Worm (Caenorhabditis elegans) whole organism, L1 larva: ENCODE data around the gene nex-2.
A peak's percentile ranks its signal among the peaks of the same experiment; 100 is the strongest.

ENCODE experiments used
- C34B4.2 ChIP-seq: sonication (generic microtip); optimal IDR thresholded peaks from 2 replicates; lab custom pipeline; 2017; ENCODE audit warnings: mild to moderate bottlenecking, missing genetic modification characterization, missing compliant biosample characterization
- F16B12.6 ChIP-seq: fragments of 150-350 bp; optimal IDR thresholded peaks from 2 replicates; lab custom pipeline; 2014; ENCODE audit warnings: missing biosample characterization, missing genetic modification characterization
- Y116A8C.19 ChIP-seq: sonication (generic microtip); optimal IDR thresholded peaks from 2 replicates; lab custom pipeline; 2016; ENCODE audit warnings: missing compliant biosample characterization, missing genetic modification characterization, borderline replicate concordance
- aha-1 ChIP-seq: fragments of 150-350 bp; optimal IDR thresholded peaks from 2 replicates; lab custom pipeline; 2014; ENCODE audit warnings: missing biosample characterization, missing genetic modification characterization
- aly-2 ChIP-seq: fragments of 150-350 bp; optimal IDR thresholded peaks from 2 replicates; lab custom pipeline; 2014; ENCODE audit warnings: missing biosample characterization, missing genetic modification characterization
- blmp-1 ChIP-seq: fragments of 150-350 bp; optimal IDR thresholded peaks from 2 replicates; lab custom pipeline; 2014; ENCODE audit warnings: missing biosample characterization, missing genetic modification characterization
- ceh-63 ChIP-seq: fragments of 200-800 bp; sonication (Bioruptor generic); optimal IDR thresholded peaks from 2 replicates; lab custom pipeline; 2018; ENCODE audit warnings: mild to moderate bottlenecking, missing genetic modification characterization, missing compliant biosample characterization
- ceh-8 ChIP-seq: fragments of 200-800 bp; sonication (Bioruptor generic); optimal IDR thresholded peaks from 2 replicates; lab custom pipeline; 2018; ENCODE audit warnings: mild to moderate bottlenecking, missing genetic modification characterization, moderate library complexity, missing compliant biosample characterization
- ceh-88 ChIP-seq: fragments of 200-800 bp; sonication (Bioruptor generic); IDR thresholded peaks from 2 replicates; pipeline ENCODE4 v1.3.6; 2022; ENCODE audit warnings: missing genetic modification characterization, missing compliant biosample characterization
- ceh-90 ChIP-seq: sonication (generic microtip); optimal IDR thresholded peaks from 2 replicates; lab custom pipeline; 2016; ENCODE audit warnings: missing genetic modification characterization, missing compliant biosample characterization
- dsc-1 ChIP-seq: sonication (generic microtip); optimal IDR thresholded peaks from 2 replicates; lab custom pipeline; 2016; ENCODE audit warnings: mild to moderate bottlenecking, missing genetic modification characterization, missing compliant biosample characterization
- efl-1 ChIP-seq, 4 experiments: fragments of 150-350 bp; optimal IDR thresholded peaks in 3 of 4; peaks in 1 of 4; 1 replicate in 1 of 4; 2 replicates in 3 of 4; lab custom pipeline; 2014; ENCODE audit warnings: missing biosample characterization in 2 of 4, missing genetic modification characterization in 2 of 4, missing genetic modification reagents in 2 of 4
- egl-27 ChIP-seq, 2 experiments: fragments of 150-350 bp in 1 of 2; sonication (generic microtip); optimal IDR thresholded peaks; 3 replicates each; lab custom pipeline; 2017 to 2018; ENCODE audit warnings: missing biosample characterization in 2 of 2, missing genetic modification characterization in 2 of 2, missing genetic modification reagents in 2 of 2
- ets-5 ChIP-seq: fragments of 200-800 bp; sonication (Bioruptor generic); IDR thresholded peaks from 2 replicates; pipeline ENCODE4 v1.3.6; 2022; ENCODE audit warnings: missing genetic modification characterization, missing compliant biosample characterization
- fkh-10 ChIP-seq: sonication (generic microtip); optimal IDR thresholded peaks from 2 replicates; lab custom pipeline; 2017; ENCODE audit warnings: missing biosample characterization, missing genetic modification reagents, missing genetic modification characterization
- fkh-4 ChIP-seq: sonication (generic microtip); optimal IDR thresholded peaks from 2 replicates; lab custom pipeline; 2016; ENCODE audit warnings: missing compliant biosample characterization, missing genetic modification characterization, borderline replicate concordance
- fkh-8 ChIP-seq: sonication (generic microtip); optimal IDR thresholded peaks from 2 replicates; lab custom pipeline; 2016; ENCODE audit warnings: mild to moderate bottlenecking, missing genetic modification characterization, missing compliant biosample characterization
- fos-1 ChIP-seq: fragments of 150-350 bp; optimal IDR thresholded peaks from 2 replicates; lab custom pipeline; 2014; ENCODE audit warnings: missing biosample characterization, missing genetic modification characterization
- grh-1 ChIP-seq: fragments of 200-800 bp; sonication (Bioruptor generic); IDR thresholded peaks from 2 replicates; pipeline ENCODE4 v1.3.6; 2022; ENCODE audit warnings: missing genetic modification reagents, missing genetic modification characterization, missing compliant biosample characterization
- lin-13 ChIP-seq: fragments of 150-350 bp; optimal IDR thresholded peaks from 2 replicates; lab custom pipeline; 2014; ENCODE audit warnings: missing biosample characterization, missing genetic modification reagents, missing genetic modification characterization
- lin-15B ChIP-seq: fragments of 150-350 bp; sonication (generic microtip); optimal IDR thresholded peaks from 3 replicates; lab custom pipeline; 2014; ENCODE audit warnings: missing biosample characterization, missing genetic modification characterization
- lin-39 ChIP-seq: fragments of 150-350 bp; optimal IDR thresholded peaks from 2 replicates; lab custom pipeline; 2014; ENCODE audit warnings: missing biosample characterization, missing genetic modification reagents, missing genetic modification characterization
- lir-3 ChIP-seq: sonication (generic microtip); optimal IDR thresholded peaks from 2 replicates; lab custom pipeline; 2016; ENCODE audit warnings: mild to moderate bottlenecking, missing genetic modification characterization, moderate library complexity, missing compliant biosample characterization; ENCODE audit not compliant: poor library complexity
- lsy-2 ChIP-seq, 2 experiments: fragments of 150-350 bp; optimal IDR thresholded peaks; 2 replicates each; lab custom pipeline; 2014; ENCODE audit warnings: missing biosample characterization in 2 of 2, missing genetic modification characterization in 2 of 2
- mdl-1 ChIP-seq, 2 experiments: fragments of 150-350 bp; optimal IDR thresholded peaks; 2 replicates each; lab custom pipeline; 2014 to 2017; ENCODE audit warnings: missing biosample characterization in 2 of 2, missing genetic modification characterization in 2 of 2, inconsistent platforms in 1 of 2
- mef-2 ChIP-seq: fragments of 150-350 bp; optimal IDR thresholded peaks from 2 replicates; lab custom pipeline; 2014; ENCODE audit warnings: missing biosample characterization, missing genetic modification characterization
- mep-1 ChIP-seq: fragments of 150-350 bp; optimal IDR thresholded peaks from 2 replicates; lab custom pipeline; 2014; ENCODE audit warnings: missing biosample characterization, missing genetic modification characterization
- nhr-11 ChIP-seq: fragments of 150-350 bp; optimal IDR thresholded peaks from 2 replicates; lab custom pipeline; 2014; ENCODE audit warnings: missing biosample characterization, missing genetic modification characterization
- nhr-12 ChIP-seq: sonication (generic microtip); optimal IDR thresholded peaks from 2 replicates; lab custom pipeline; 2017; ENCODE audit warnings: missing biosample characterization, missing genetic modification characterization
- nhr-28 ChIP-seq: fragments of 150-350 bp; optimal IDR thresholded peaks from 2 replicates; lab custom pipeline; 2014; ENCODE audit warnings: missing biosample characterization, missing genetic modification characterization
- nhr-47 ChIP-seq: sonication (generic microtip); optimal IDR thresholded peaks from 2 replicates; lab custom pipeline; 2016; ENCODE audit warnings: mild to moderate bottlenecking, missing genetic modification characterization, moderate library complexity, missing compliant biosample characterization
- nhr-71 ChIP-seq: sonication (generic microtip); optimal IDR thresholded peaks from 2 replicates; lab custom pipeline; 2016; ENCODE audit warnings: mild to moderate bottlenecking, missing genetic modification characterization, moderate library complexity, missing compliant biosample characterization
- nhr-76 ChIP-seq: sonication (generic microtip); optimal IDR thresholded peaks from 2 replicates; lab custom pipeline; 2017; ENCODE audit warnings: missing biosample characterization, missing genetic modification characterization
- nhr-77 ChIP-seq: fragments of 150-350 bp; optimal IDR thresholded peaks from 2 replicates; lab custom pipeline; 2014; ENCODE audit warnings: missing biosample characterization, missing genetic modification characterization
- nhr-85 ChIP-seq: sonication (generic microtip); peaks from one replicate; lab custom pipeline; 2016; ENCODE audit warnings: missing genetic modification characterization, inconsistent platforms, missing compliant biosample characterization
- nhr-90 ChIP-seq: sonication (generic microtip); optimal IDR thresholded peaks from 2 replicates; lab custom pipeline; 2016; ENCODE audit warnings: mild to moderate bottlenecking, missing genetic modification characterization, missing compliant biosample characterization; ENCODE audit not compliant: poor library complexity
- pax-3 ChIP-seq: fragments of 200-800 bp; sonication (Bioruptor generic); optimal IDR thresholded peaks from 2 replicates; lab custom pipeline; 2018; ENCODE audit warnings: mild to moderate bottlenecking, missing genetic modification characterization, moderate library complexity, missing compliant biosample characterization
- snu-23 ChIP-seq: sonication (generic microtip); optimal IDR thresholded peaks from 2 replicates; lab custom pipeline; 2016; ENCODE audit warnings: missing genetic modification characterization, missing compliant biosample characterization
- sup-37 ChIP-seq: fragments of 200-800 bp; sonication (Bioruptor generic); optimal IDR thresholded peaks from 2 replicates; lab custom pipeline; 2018; ENCODE audit warnings: mild to moderate bottlenecking, missing genetic modification characterization, missing compliant biosample characterization
- swsn-7 ChIP-seq: sonication (generic microtip); optimal IDR thresholded peaks from 2 replicates; lab custom pipeline; 2016; ENCODE audit warnings: missing genetic modification characterization, missing compliant biosample characterization
- tbx-2 ChIP-seq: sonication (generic microtip); optimal IDR thresholded peaks from 2 replicates; lab custom pipeline; 2016; ENCODE audit warnings: missing genetic modification characterization, missing compliant biosample characterization
- tlp-1 ChIP-seq: fragments of 150-350 bp; optimal IDR thresholded peaks from 2 replicates; lab custom pipeline; 2014; ENCODE audit warnings: missing biosample characterization, missing genetic modification characterization
- unc-130 ChIP-seq: fragments of 150-350 bp; optimal IDR thresholded peaks from 2 replicates; lab custom pipeline; 2017; ENCODE audit warnings: missing biosample characterization, missing genetic modification characterization, inconsistent platforms
- unc-30 ChIP-seq: sonication (generic microtip); optimal IDR thresholded peaks from 2 replicates; lab custom pipeline; 2017; ENCODE audit warnings: missing biosample characterization, missing genetic modification characterization
- unc-62 ChIP-seq: fragments of 150-350 bp; optimal IDR thresholded peaks from 2 replicates; lab custom pipeline; 2014; ENCODE audit warnings: missing biosample characterization, missing genetic modification reagents, missing genetic modification characterization
- unc-86 ChIP-seq: sonication (generic microtip); optimal IDR thresholded peaks from 2 replicates; lab custom pipeline; 2016; ENCODE audit warnings: missing genetic modification characterization, missing compliant biosample characterization
- unc-98 ChIP-seq: fragments of 200-800 bp; sonication (Bioruptor generic); IDR thresholded peaks from 2 replicates; pipeline ENCODE4 v1.3.6; 2022; ENCODE audit warnings: missing genetic modification characterization, missing compliant biosample characterization
- vab-15 ChIP-seq: sonication (generic microtip); optimal IDR thresholded peaks from 2 replicates; lab custom pipeline; 2017; ENCODE audit warnings: missing genotype, mild to moderate bottlenecking, missing genetic modification characterization, missing compliant biosample characterization
- zip-4 ChIP-seq: fragments of 200-800 bp; sonication (Bioruptor generic); optimal IDR thresholded peaks from 2 replicates; lab custom pipeline; 2018; ENCODE audit warnings: mild to moderate bottlenecking, missing genetic modification characterization, moderate library complexity, missing compliant biosample characterization
- ztf-11 ChIP-seq, 2 experiments: sonication (generic microtip); optimal IDR thresholded peaks; 2 replicates each; lab custom pipeline; 2016 to 2017; ENCODE audit warnings: missing genetic modification characterization in 2 of 2, missing biosample characterization in 1 of 2, missing compliant biosample characterization in 1 of 2

The nex-2 gene

DNA sequence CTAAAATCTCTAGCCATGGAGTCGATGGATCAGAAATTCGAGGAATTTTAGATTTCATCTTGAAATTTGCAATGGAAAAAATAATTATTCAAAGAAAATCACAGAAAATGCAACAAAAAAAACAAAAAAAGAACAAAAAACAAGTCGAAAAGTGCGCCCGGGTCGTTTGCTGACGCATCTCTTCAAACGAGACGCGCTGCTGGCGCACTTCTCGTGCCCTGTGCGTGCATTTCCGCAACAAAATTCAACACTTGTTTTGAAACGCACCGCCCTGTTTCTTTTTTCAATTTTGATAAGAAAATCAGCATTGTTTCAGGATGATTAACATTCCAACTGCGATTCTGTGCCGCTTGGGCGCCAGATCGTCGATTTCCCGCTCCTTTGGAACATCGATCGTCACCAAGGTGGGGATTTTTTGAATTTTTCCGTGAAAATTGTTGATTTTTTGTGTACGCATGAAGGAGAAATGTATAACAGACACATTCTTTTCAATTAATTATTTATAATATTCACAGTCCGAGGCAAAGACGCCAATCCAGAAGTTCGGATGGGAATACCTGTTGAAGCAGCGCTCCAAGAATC is 3.8 kb upstream of the nex-2 start, which contains the start of the genes jmjd-4 and mev-1 (continued):
- peak; percentile 93 for TF ChIP-seq snu-23 (GFP tag; lab: Kevin White, UChicago)
- peak; percentile 94 for TF ChIP-seq nhr-47 (tag; lab: Kevin White, UChicago)
- TF ChIP-seq nhr-77 (tag; lab: Kevin White, UChicago) = peak; percentile 48
- TF ChIP-seq nhr-85 (tag; lab: Kevin White, UChicago) = peak; percentile 98
- TF ChIP-seq C34B4.2 = no peak
- TF ChIP-seq lin-39 (tag; lab: Kevin White, UChicago) = peak; percentile 89
- peak; percentile 81 for TF ChIP-seq lin-15B (tag; lab: Kevin White, UChicago)
- TF ChIP-seq blmp-1 (tag; lab: Kevin White, UChicago) = peak; percentile 50
- peak in 1 of 2 experiments; percentile 69 for TF ChIP-seq ztf-11 (tag; optimal IDR thresholded peaks at IDR 0.05; lab: Kevin White, UChicago)
- peak; percentile 48 for TF ChIP-seq fkh-4 (tag; lab: Kevin White, UChicago)
- TF ChIP-seq unc-98 (GFP tag; lab: Robert Waterston, UW) = no peak; the same call in 1 of the 2 replicates
- no peak for TF ChIP-seq nhr-12 (tag; lab: Kevin White, UChicago)
- TF ChIP-seq nhr-28 (tag; lab: Kevin White, UChicago) = no peak
- TF ChIP-seq sup-37 (GFP tag; lab: Kevin White, UChicago) = peak; percentile 81
- TF ChIP-seq mdl-1 (tag; optimal IDR thresholded peaks at IDR 0.05; lab: Kevin White, UChicago) = peak in 1 of 2 experiments; percentile 77
- peak; percentile 79 for TF ChIP-seq lin-13 (GFP tag; lab: Kevin White, UChicago)
- TF ChIP-seq unc-30 (tag; lab: Kevin White, UChicago) = no peak
- TF ChIP-seq vab-15 = no peak
- TF ChIP-seq tbx-2 = peak; percentile 85
- no peak for TF ChIP-seq mef-2
- no peak for TF ChIP-seq nhr-76 (tag; lab: Kevin White, UChicago)
- TF ChIP-seq aly-2 (tag; lab: Kevin White, UChicago) = peak; percentile 51
- TF ChIP-seq unc-86 (tag; lab: Kevin White, UChicago) = peak; percentile 87
- peak; percentile 87 to 89 for TF ChIP-seq efl-1 (optimal IDR thresholded peaks at IDR 0.05; lab: Kevin White, UChicago)
- TF ChIP-seq efl-1 (GFP tag; optimal IDR thresholded peaks at IDR 0.05 in 1 of 2; lab: Kevin White, UChicago) = peak; percentile 84 to 99
- TF ChIP-seq nhr-11 (tag; lab: Kevin White, UChicago) = peak; percentile 58
- peak; percentile 93 for TF ChIP-seq nhr-71 (tag; lab: Kevin White, UChicago)
- TF ChIP-seq swsn-7 (tag; lab: Kevin White, UChicago) = peak; percentile 89
- TF ChIP-seq lir-3 = peak; percentile 33
- TF ChIP-seq aha-1 (tag; lab: Kevin White, UChicago) = peak; percentile 81
- TF ChIP-seq ceh-90 = peak; percentile 56
- TF ChIP-seq unc-62 (GFP tag; lab: Kevin White, UChicago) = no peak
- TF ChIP-seq fkh-8 (tag; lab: Kevin White, UChicago) = peak; percentile 78
- no peak for TF ChIP-seq tlp-1 (tag; lab: Kevin White, UChicago)
- peak; percentile 84 for TF ChIP-seq ceh-8 (GFP tag; lab: Kevin White, UChicago)
- peak; percentile 90 to 93 for TF ChIP-seq lsy-2 (tag; optimal IDR thresholded peaks at IDR 0.05; lab: Kevin White, UChicago)
- TF ChIP-seq ceh-88 = peak; percentile 45; the same call in 1 of the 2 replicates
- peak; percentile 92 for TF ChIP-seq dsc-1 (tag; lab: Kevin White, UChicago)
- no peak for TF ChIP-seq Y116A8C.19 (tag; lab: Kevin White, UChicago)
- peak; percentile 76 for TF ChIP-seq pax-3
- peak; percentile 90 for TF ChIP-seq grh-1 (GFP tag; lab: Robert Waterston, UW)
- peak; percentile 72 for TF ChIP-seq fos-1
- peak; percentile 95 for TF ChIP-seq mep-1 (tag; lab: Kevin White, UChicago)
- peak; percentile 76 for TF ChIP-seq F16B12.6 (tag; lab: Kevin White, UChicago)
- peak; percentile 80 for TF ChIP-seq zip-4
- peak; percentile 91 for TF ChIP-seq nhr-90 (tag; lab: Kevin White, UChicago)
- TF ChIP-seq egl-27 (tag; optimal IDR thresholded peaks at IDR 0.05; lab: Kevin White, UChicago) = no peak
- TF ChIP-seq unc-130 = peak; percentile 29
- peak; percentile 10 for TF ChIP-seq fkh-10 (GFP tag; lab: Kevin White, UChicago)
- TF ChIP-seq ets-5 = no peak
- no peak for TF ChIP-seq ceh-63
